Worm (Caenorhabditis elegans) whole organism, L3 larva: ENCODE measurements around the gene fipr-3.

ENCODE experiments used
- ceh-28 ChIP-seq: fragments of 150-350 bp; optimal IDR thresholded peaks from 2 replicates; lab custom pipeline; 2014; ENCODE audit warnings: missing biosample characterization, missing genetic modification reagents, missing genetic modification characterization
- ceh-9 ChIP-seq: sonication (generic microtip); optimal IDR thresholded peaks from 2 replicates; lab custom pipeline; 2018; ENCODE audit warnings: missing biosample characterization, missing genetic modification characterization
- elt-3 ChIP-seq, 3 experiments: fragments of 150-350 bp in 1 of 3; sonication (generic microtip) in 2 of 3; optimal IDR thresholded peaks; 2 replicates in 2 of 3; 4 replicates in 1 of 3; lab custom pipeline; 2014 to 2017; ENCODE audit warnings: missing biosample characterization in 3 of 3, missing genetic modification characterization in 3 of 3
- eor-1 ChIP-seq, 2 experiments: fragments of 150-350 bp; optimal IDR thresholded peaks; 2 replicates each; lab custom pipeline; 2014 to 2018; ENCODE audit warnings: missing biosample characterization in 2 of 2, missing genetic modification characterization in 2 of 2
- jun-1 ChIP-seq: fragments of 150-350 bp; optimal IDR thresholded peaks from 2 replicates; lab custom pipeline; 2014; ENCODE audit warnings: missing biosample characterization, missing genetic modification reagents, missing genetic modification characterization
- lin-15B ChIP-seq: fragments of 150-350 bp; optimal IDR thresholded peaks from 2 replicates; lab custom pipeline; 2014; ENCODE audit warnings: missing biosample characterization, missing genetic modification characterization
- lin-39 ChIP-seq: fragments of 150-350 bp; optimal IDR thresholded peaks from 2 replicates; lab custom pipeline; 2018; ENCODE audit warnings: missing biosample characterization, missing genetic modification reagents, missing genetic modification characterization
- mdl-1 ChIP-seq: fragments of 150-350 bp; optimal IDR thresholded peaks from 2 replicates; lab custom pipeline; 2014; ENCODE audit warnings: missing biosample characterization, missing genetic modification characterization
- nhr-23 ChIP-seq: fragments of 150-350 bp; optimal IDR thresholded peaks from 2 replicates; lab custom pipeline; 2014; ENCODE audit warnings: missing biosample characterization, missing genetic modification reagents, missing genetic modification characterization
- nhr-76 ChIP-seq: fragments of 150-350 bp; sonication (generic microtip); optimal IDR thresholded peaks from 5 replicates; lab custom pipeline; 2014; ENCODE audit warnings: missing biosample characterization, missing genetic modification characterization
- nhr-77 ChIP-seq: fragments of 150-350 bp; optimal IDR thresholded peaks from 2 replicates; lab custom pipeline; 2014; ENCODE audit warnings: missing biosample characterization, missing genetic modification characterization
- skn-1 ChIP-seq: fragments of 150-350 bp; optimal IDR thresholded peaks from 2 replicates; lab custom pipeline; 2014; ENCODE audit warnings: missing biosample characterization, missing genetic modification characterization
- snpc-4 ChIP-seq: fragments of 150-350 bp; optimal IDR thresholded peaks from 2 replicates; lab custom pipeline; 2014; ENCODE audit warnings: missing biosample characterization, missing genetic modification characterization
- ztf-11 ChIP-seq: fragments of 150-350 bp; optimal IDR thresholded peaks from 2 replicates; lab custom pipeline; 2014; ENCODE audit warnings: missing biosample characterization, missing genetic modification characterization

- TF ChIP-seq elt-3 (tag; optimal IDR thresholded peaks at IDR 0.05; lab: Kevin White, UChicago) (no peak), ceh-9 (no peak), lin-39 (tag; lab: Kevin White, UChicago) (no peak), lin-15B (no peak), nhr-76 (no peak), nhr-23 (no peak), skn-1 (tag; lab: Kevin White, UChicago) (no peak), mdl-1 (tag; lab: Kevin White, UChicago) (no peak), snpc-4 (no peak), ceh-28 (no peak), ztf-11 (tag; lab: Kevin White, UChicago) (no peak), nhr-77 (tag; lab: Kevin White, UChicago) (no peak), eor-1 (tag; optimal IDR thresholded peaks at IDR 0.05; lab: Kevin White, UChicago) (no peak), jun-1 (no peak)
Observed at ce11 chrX:14442321-14442720, 19.1 kb downstream of the fipr-3 start, which contains the start of gene F23D12.3.
